Worm (Caenorhabditis elegans) whole organism, L3 larva: ENCODE measurements around the gene gldi-3.

ENCODE experiments used
- ZK546.5 ChIP-seq: sonication (generic microtip); optimal IDR thresholded peaks from 2 replicates; lab custom pipeline; 2017; ENCODE audit warnings: missing biosample characterization, missing genetic modification characterization
- ama-1 ChIP-seq: fragments of 150-350 bp; optimal IDR thresholded peaks from 2 replicates; lab custom pipeline; 2018
- ceh-16 ChIP-seq: sonication (generic microtip); optimal IDR thresholded peaks from 2 replicates; lab custom pipeline; 2017; ENCODE audit warnings: missing biosample characterization, missing genetic modification characterization
- ceh-28 ChIP-seq: fragments of 150-350 bp; optimal IDR thresholded peaks from 2 replicates; lab custom pipeline; 2014; ENCODE audit warnings: missing biosample characterization, missing genetic modification reagents, missing genetic modification characterization
- ceh-82 ChIP-seq: fragments of 150-350 bp; optimal IDR thresholded peaks from 2 replicates; lab custom pipeline; 2014; ENCODE audit warnings: missing biosample characterization, missing genetic modification characterization
- ceh-9 ChIP-seq: sonication (generic microtip); optimal IDR thresholded peaks from 2 replicates; lab custom pipeline; 2018; ENCODE audit warnings: missing biosample characterization, missing genetic modification characterization
- daf-12 ChIP-seq: fragments of 150-350 bp; optimal IDR thresholded peaks from 2 replicates; lab custom pipeline; 2014; ENCODE audit warnings: missing biosample characterization, missing genetic modification reagents, missing genetic modification characterization
- egl-27 ChIP-seq: sonication (generic microtip); optimal IDR thresholded peaks from 4 replicates; lab custom pipeline; 2017; ENCODE audit warnings: missing biosample characterization, missing genetic modification reagents, missing genetic modification characterization
- egl-5 ChIP-seq: fragments of 150-350 bp; optimal IDR thresholded peaks from 2 replicates; lab custom pipeline; 2017; ENCODE audit warnings: missing biosample characterization, missing genetic modification reagents, missing genetic modification characterization, inconsistent platforms
- elt-1 ChIP-seq: fragments of 150-350 bp; optimal IDR thresholded peaks from 2 replicates; lab custom pipeline; 2014; ENCODE audit warnings: missing biosample characterization, missing genetic modification characterization
- elt-2 ChIP-seq: sonication (generic microtip); optimal IDR thresholded peaks from 2 replicates; lab custom pipeline; 2016; ENCODE audit warnings: missing genetic modification reagents, mild to moderate bottlenecking, missing genetic modification characterization, missing compliant biosample characterization
- eor-1 ChIP-seq, 2 experiments: fragments of 150-350 bp; optimal IDR thresholded peaks; 2 replicates each; lab custom pipeline; 2014 to 2018; ENCODE audit warnings: missing biosample characterization in 2 of 2, missing genetic modification characterization in 2 of 2
- fkh-10 ChIP-seq: sonication (generic microtip); optimal IDR thresholded peaks from 2 replicates; lab custom pipeline; 2017; ENCODE audit warnings: missing biosample characterization, missing genetic modification reagents, missing genetic modification characterization
- fkh-2 ChIP-seq: fragments of 150-350 bp; optimal IDR thresholded peaks from 2 replicates; lab custom pipeline; 2014; ENCODE audit warnings: missing biosample characterization, missing genetic modification reagents, missing genetic modification characterization
- fos-1 ChIP-seq: fragments of 150-350 bp; optimal IDR thresholded peaks from 2 replicates; lab custom pipeline; 2014; ENCODE audit warnings: missing biosample characterization, missing genetic modification characterization
- hmg-11 ChIP-seq: sonication (generic microtip); optimal IDR thresholded peaks from 2 replicates; lab custom pipeline; 2016; ENCODE audit warnings: missing genetic modification characterization, missing compliant biosample characterization
- jun-1 ChIP-seq: fragments of 150-350 bp; optimal IDR thresholded peaks from 2 replicates; lab custom pipeline; 2014; ENCODE audit warnings: missing biosample characterization, missing genetic modification reagents, missing genetic modification characterization
- lin-15B ChIP-seq: fragments of 150-350 bp; optimal IDR thresholded peaks from 2 replicates; lab custom pipeline; 2014; ENCODE audit warnings: missing biosample characterization, missing genetic modification characterization
- lin-39 ChIP-seq: fragments of 150-350 bp; optimal IDR thresholded peaks from 2 replicates; lab custom pipeline; 2018; ENCODE audit warnings: missing biosample characterization, missing genetic modification reagents, missing genetic modification characterization
- lsy-12 ChIP-seq: sonication (generic microtip); optimal IDR thresholded peaks from 2 replicates; lab custom pipeline; 2016; ENCODE audit warnings: mild to moderate bottlenecking, missing genetic modification characterization, missing compliant biosample characterization
- mdl-1 ChIP-seq: fragments of 150-350 bp; optimal IDR thresholded peaks from 2 replicates; lab custom pipeline; 2014; ENCODE audit warnings: missing biosample characterization, missing genetic modification characterization
- nfya-1 ChIP-seq: sonication (generic microtip); optimal IDR thresholded peaks from 2 replicates; lab custom pipeline; 2017; ENCODE audit warnings: missing genetic modification characterization, mild to moderate bottlenecking, missing compliant biosample characterization, antibody characterized with exemption, moderate library complexity; ENCODE audit not compliant: insufficient read depth
- nhr-11 ChIP-seq: fragments of 150-350 bp; optimal IDR thresholded peaks from 2 replicates; lab custom pipeline; 2014; ENCODE audit warnings: missing biosample characterization, missing genetic modification characterization
- nhr-12 ChIP-seq: fragments of 150-350 bp; optimal IDR thresholded peaks from 2 replicates; lab custom pipeline; 2014; ENCODE audit warnings: missing biosample characterization, missing genetic modification characterization
- nhr-237 ChIP-seq: fragments of 150-350 bp; optimal IDR thresholded peaks from 2 replicates; lab custom pipeline; 2014; ENCODE audit warnings: missing biosample characterization, missing genetic modification characterization
- nhr-25 ChIP-seq: sonication (generic microtip); optimal IDR thresholded peaks from 2 replicates; lab custom pipeline; 2017; ENCODE audit warnings: missing biosample characterization, missing genetic modification characterization
- nhr-76 ChIP-seq: fragments of 150-350 bp; sonication (generic microtip); optimal IDR thresholded peaks from 5 replicates; lab custom pipeline; 2014; ENCODE audit warnings: missing biosample characterization, missing genetic modification characterization
- nhr-77 ChIP-seq: fragments of 150-350 bp; optimal IDR thresholded peaks from 2 replicates; lab custom pipeline; 2014; ENCODE audit warnings: missing biosample characterization, missing genetic modification characterization
- pha-4 ChIP-seq: fragments of 150-350 bp; optimal IDR thresholded peaks from 2 replicates; lab custom pipeline; 2014; ENCODE audit warnings: missing biosample characterization, missing genetic modification reagents, missing genetic modification characterization
- sea-2 ChIP-seq: fragments of 150-350 bp; sonication (generic microtip); optimal IDR thresholded peaks from 4 replicates; lab custom pipeline; 2014; ENCODE audit warnings: missing biosample characterization, missing genetic modification reagents, missing genetic modification characterization
- skn-1 ChIP-seq: fragments of 150-350 bp; optimal IDR thresholded peaks from 2 replicates; lab custom pipeline; 2014; ENCODE audit warnings: missing biosample characterization, missing genetic modification characterization
- snpc-4 ChIP-seq: fragments of 150-350 bp; optimal IDR thresholded peaks from 2 replicates; lab custom pipeline; 2014; ENCODE audit warnings: missing biosample characterization, missing genetic modification characterization
- tbx-2 ChIP-seq: sonication (generic microtip); optimal IDR thresholded peaks from 2 replicates; lab custom pipeline; 2016; ENCODE audit warnings: mild to moderate bottlenecking, missing genetic modification characterization, missing compliant biosample characterization
- unc-39 ChIP-seq: sonication (generic microtip); optimal IDR thresholded peaks from 4 replicates; lab custom pipeline; 2017; ENCODE audit warnings: missing biosample characterization, missing genetic modification characterization
- unc-62 ChIP-seq: fragments of 150-350 bp; sonication (generic microtip); optimal IDR thresholded peaks from 4 replicates; lab custom pipeline; 2014; ENCODE audit warnings: missing biosample characterization, missing genetic modification reagents, missing genetic modification characterization
- zag-1 ChIP-seq: fragments of 150-350 bp; optimal IDR thresholded peaks from 2 replicates; lab custom pipeline; 2014; ENCODE audit warnings: missing biosample characterization, missing genetic modification characterization
- ztf-11 ChIP-seq: fragments of 150-350 bp; optimal IDR thresholded peaks from 2 replicates; lab custom pipeline; 2014; ENCODE audit warnings: missing biosample characterization, missing genetic modification characterization
- ztf-4 ChIP-seq: fragments of 150-350 bp; optimal IDR thresholded peaks from 2 replicates; lab custom pipeline; 2014; ENCODE audit warnings: missing biosample characterization, missing genetic modification characterization

Gene gldi-3

ce11 chrII:9263784-9264183 lies 16.1 kb downstream of the gldi-3 start:
- TF ChIP-seq elt-1 (tag; lab: Kevin White, UChicago) (no peak), lin-15B (tag; lab: Kevin White, UChicago) (no peak), ceh-82 (tag; lab: Kevin White, UChicago) (no peak), snpc-4 (tag; lab: Kevin White, UChicago) (no peak), ceh-9 (no peak), sea-2 (no peak), nhr-25 (no peak), egl-5 (peak; percentile 32), nhr-11 (peak; percentile 27), nhr-77 (no peak), eor-1 (tag; optimal IDR thresholded peaks at IDR 0.05; lab: Kevin White, UChicago) (no peak), zag-1 (no peak), skn-1 (tag; lab: Kevin White, UChicago) (peak; percentile 37)

- TF ChIP-seq skn-1 (tag; lab: Kevin White, UChicago) (no peak), daf-12 (tag; lab: Kevin White, UChicago) (no peak), fos-1 (tag; lab: Kevin White, UChicago) (no peak), unc-39 (tag; lab: Kevin White, UChicago) (no peak), lin-39 (tag; lab: Kevin White, UChicago) (no peak), ztf-4 (tag; lab: Kevin White, UChicago) (no peak), hmg-11 (no peak), zag-1 (no peak), unc-62 (GFP tag; lab: Kevin White, UChicago) (no peak), ceh-28 (tag; lab: Kevin White, UChicago) (no peak), fkh-2 (tag; lab: Kevin White, UChicago) (no peak), lin-15B (tag; lab: Kevin White, UChicago) (no peak), sea-2 (no peak), ama-1 (lab: Kevin White, UChicago) (no peak), ztf-11 (no peak), elt-1 (tag; lab: Kevin White, UChicago) (no peak), egl-27 (no peak), jun-1 (tag; lab: Kevin White, UChicago) (no peak), nhr-76 (tag; lab: Kevin White, UChicago) (no peak)
- TF ChIP-seq, all 47 proteins: peak for 0
Measured at ce11 chrII:9262845-9263402, 17.0 kb downstream of the gldi-3 start.

- TF ChIP-seq egl-5 (no peak), sea-2 (no peak), mdl-1 (tag; lab: Kevin White, UChicago) (no peak), tbx-2 (tag; lab: Kevin White, UChicago) (no peak), elt-2 (tag; lab: Kevin White, UChicago) (no peak), ZK546.5 (no peak), unc-62 (GFP tag; lab: Kevin White, UChicago) (no peak), eor-1 (tag; optimal IDR thresholded peaks at IDR 0.05; lab: Kevin White, UChicago) (no peak), lin-39 (tag; lab: Kevin White, UChicago) (peak; percentile 59), pha-4 (tag; lab: Kevin White, UChicago) (no peak), ceh-16 (tag; lab: Kevin White, UChicago) (no peak), lsy-12 (tag; lab: Kevin White, UChicago) (no peak), ama-1 (lab: Kevin White, UChicago) (peak; percentile 18), ceh-28 (tag; lab: Kevin White, UChicago) (no peak), ztf-11 (no peak), nhr-12 (tag; lab: Kevin White, UChicago) (no peak), daf-12 (tag; lab: Kevin White, UChicago) (no peak), snpc-4 (tag; lab: Kevin White, UChicago) (no peak), nhr-237 (tag; lab: Kevin White, UChicago) (no peak), hmg-11 (no peak), elt-1 (tag; lab: Kevin White, UChicago) (peak; percentile 2), zag-1 (no peak), jun-1 (tag; lab: Kevin White, UChicago) (no peak), nfya-1 (tag; lab: Kevin White, UChicago) (peak; percentile 34), fkh-10 (GFP tag; lab: Kevin White, UChicago) (no peak), fkh-2 (tag; lab: Kevin White, UChicago) (no peak), skn-1 (tag; lab: Kevin White, UChicago) (no peak)
Measured at ce11 chrII:9261931-9262562, 17.9 kb downstream of the gldi-3 start, which contains the start of gene aqp-2. aqp-2 (minus strand) TSS chrII:9261981.
